Fruit fly (Drosophila melanogaster): ENCODE results near the gene CG42693.

Gene CG42693

DNA sequence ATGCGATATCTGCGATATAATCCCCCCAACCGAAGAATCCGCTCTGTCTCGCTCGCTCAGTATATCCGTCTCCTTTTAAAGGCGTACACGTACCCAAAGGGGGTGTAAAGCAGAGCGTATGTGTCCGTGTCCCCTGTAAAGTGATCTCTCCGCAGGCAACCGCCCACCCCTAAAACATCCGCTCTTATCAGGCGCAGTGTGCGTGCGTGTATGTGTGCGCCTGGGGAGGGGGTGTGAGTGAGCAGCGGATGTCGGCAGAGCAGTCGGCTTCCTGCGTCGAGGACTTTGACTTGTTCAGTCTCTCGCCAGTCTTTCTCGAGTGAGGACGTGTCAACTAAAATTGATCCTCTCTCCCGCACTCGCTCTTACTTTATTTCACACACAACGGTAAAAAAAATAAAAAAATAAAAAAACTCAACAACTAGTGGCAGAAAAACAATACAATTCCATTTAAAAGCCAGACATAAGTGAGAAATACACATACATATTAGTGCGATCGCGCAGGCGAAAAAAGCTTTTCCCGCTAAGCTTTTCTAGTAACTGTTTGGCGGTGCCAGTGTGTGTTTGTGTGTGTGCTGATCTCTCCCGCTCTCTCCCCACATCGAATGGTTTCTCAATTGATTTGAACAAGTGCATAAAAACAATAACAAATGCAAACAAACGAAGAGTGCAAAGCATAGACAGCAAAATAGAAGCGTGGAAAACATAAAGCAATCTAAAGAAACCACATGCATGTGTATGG, 17.5 kb upstream of the CG42693 start:
- TF ChIP-seq CG17801 (GFP tag; optimal IDR thresholded peaks at IDR 0.05; ENCODE audit: partially characterized antibody) = no peak

DNA sequence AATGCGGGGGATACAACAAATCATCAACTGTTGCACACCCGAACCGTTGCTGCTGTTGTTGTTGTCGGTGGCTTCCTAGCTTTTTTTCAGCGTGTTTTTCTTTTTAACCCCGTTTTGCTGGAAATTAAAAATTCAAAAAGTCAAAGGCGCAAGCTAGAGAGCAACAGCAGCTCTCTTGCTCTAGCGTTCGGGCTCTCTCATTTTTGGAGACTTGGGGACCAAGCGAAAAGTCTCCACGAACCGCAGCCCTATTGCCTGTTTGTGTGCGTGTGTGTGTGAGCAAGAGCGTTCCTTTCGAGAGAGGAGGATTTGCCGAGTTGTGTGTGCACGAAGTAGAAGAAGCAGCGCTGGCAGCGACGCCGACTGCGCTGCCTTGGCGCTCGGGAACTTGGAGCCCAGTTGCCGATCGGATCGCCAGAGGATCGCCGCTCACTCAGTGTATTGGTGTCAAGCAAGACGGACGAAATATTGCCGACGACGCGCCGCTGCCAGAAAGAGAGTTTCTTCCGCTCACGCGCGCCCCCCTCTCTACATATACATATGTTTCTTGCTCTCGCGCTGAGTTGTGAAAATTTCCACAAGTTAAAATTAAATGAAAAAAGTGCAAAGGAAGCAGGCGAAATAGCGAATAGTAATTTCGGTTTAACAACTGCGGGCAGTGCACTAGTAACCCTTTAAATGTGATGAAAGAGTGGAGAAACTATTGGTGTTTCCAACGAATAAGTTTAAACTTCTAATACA, 16.6 kb upstream of the CG42693 start:
- peak; percentile 72 for TF ChIP-seq CG17801 (GFP tag; optimal IDR thresholded peaks at IDR 0.05; ENCODE audit: partially characterized antibody)

DNA sequence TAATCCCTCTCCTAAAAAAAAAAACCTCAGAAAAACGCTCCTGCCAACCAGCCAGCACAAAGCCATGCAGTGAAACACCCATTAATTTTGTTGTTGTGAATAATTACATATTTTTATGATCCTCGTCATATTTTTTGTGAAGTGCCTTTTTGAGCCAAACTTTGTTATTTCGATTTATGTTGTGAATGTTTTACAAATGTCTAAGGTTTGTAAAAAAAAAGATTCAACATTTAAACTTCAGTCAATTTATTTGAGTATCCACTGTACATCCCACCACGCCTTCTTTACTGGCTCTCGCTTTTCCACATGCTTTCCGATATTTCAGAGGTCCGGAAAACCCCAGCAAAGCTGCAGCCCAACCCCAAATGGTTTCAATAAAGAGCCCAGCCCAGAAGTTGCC, 16.0 kb upstream of the CG42693 start:
- TF ChIP-seq CG17801 (GFP tag; optimal IDR thresholded peaks at IDR 0.05; ENCODE audit: partially characterized antibody) = no peak

DNA sequence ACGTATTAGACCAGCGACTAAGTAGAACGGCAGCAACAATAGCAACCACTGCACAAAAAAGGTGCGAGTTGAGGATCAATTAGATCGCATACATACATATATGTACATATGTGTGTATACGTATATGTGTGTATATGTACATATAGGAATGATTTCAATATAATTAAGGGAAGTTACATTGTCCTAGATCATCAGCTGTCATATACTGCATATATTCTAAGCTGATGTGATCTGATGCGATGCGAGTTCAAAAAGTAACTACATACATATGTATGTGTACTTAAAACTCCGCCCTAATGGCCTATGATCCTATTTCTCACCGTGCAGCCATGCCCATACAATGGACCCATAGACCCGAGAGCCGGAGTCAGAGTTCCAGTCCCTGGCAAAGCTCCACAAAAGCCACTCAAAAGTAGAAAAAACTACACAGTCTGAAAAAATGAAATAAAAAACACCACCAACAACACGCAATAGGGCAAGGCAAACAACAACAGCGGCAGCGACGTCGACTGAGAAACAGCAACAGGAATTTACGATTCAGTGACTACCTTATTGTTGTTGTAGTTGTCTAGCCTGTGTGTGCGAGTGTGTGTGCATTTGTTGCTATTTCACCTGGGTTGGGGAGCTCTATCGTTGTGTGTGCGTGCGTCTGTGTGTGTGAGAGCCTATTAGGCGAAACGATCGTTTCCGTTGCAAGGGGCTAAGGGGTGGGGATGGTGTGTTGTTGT, 15.2 kb upstream of the CG42693 start:
- TF ChIP-seq CG17801 (GFP tag; optimal IDR thresholded peaks at IDR 0.05; ENCODE audit: partially characterized antibody) = no peak

DNA sequence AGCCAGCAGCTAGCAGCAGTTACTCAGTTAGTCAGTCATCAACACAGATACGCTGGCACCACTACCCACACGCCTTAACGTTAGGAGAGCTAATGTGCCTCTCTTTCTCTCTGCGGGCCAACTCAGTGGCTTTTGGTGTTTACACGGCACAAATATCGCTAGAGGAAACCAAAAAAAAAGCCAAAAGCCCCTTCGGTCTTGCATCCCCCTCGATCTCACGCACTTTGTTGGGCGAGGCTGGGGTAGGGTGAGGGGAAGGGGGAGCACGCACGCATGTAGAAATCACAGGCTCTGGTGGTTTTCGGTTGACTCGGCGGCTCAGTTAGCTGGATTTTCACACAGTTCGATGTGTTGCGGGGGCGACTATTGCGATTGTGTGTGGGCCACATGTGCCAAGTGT, 13.8 kb upstream of the CG42693 start:
- TF ChIP-seq CG17801 (GFP tag; optimal IDR thresholded peaks at IDR 0.05; ENCODE audit: partially characterized antibody) = no peak

DNA sequence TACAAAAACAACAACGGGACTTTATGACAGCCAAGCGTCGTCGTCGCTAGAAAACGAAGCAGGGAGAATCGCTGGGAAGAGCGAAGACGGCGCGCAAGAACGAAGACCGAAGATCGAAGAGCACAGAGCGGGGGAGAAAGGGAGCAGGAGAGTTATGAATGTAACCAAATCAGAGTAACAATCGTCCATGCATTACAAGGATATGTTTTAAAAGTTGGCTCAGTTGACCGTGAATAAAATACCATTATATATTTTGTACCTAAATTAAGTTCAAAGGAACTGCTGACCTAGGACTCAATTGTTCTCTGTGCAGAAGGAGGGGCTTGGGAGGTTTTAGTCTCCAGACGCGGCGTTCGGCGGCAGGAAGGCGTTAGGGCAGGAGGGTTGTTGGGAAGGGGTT, 13.3 kb upstream of the CG42693 start:
- TF ChIP-seq CG17801 (GFP tag; optimal IDR thresholded peaks at IDR 0.05; ENCODE audit: partially characterized antibody) = no peak

DNA sequence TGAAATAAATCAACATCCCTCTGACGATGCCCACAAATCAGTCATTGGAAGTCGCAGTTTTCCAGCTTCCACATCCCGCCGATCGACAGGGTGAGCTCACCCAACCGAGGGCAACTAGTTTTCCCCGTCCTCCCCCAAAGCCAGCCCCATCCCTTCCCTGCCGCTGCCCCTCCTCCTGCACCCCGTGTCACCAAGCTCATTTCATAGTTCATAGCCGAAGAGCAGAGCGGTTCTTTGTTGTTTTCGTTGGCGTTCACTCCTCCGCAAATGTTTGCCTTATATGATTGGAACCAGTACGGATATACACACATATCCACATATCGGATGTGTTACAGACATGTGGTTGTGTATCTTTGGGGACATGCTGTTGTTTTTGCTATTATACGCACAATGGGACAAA, 12.0 kb upstream of the CG42693 start:
- no peak for TF ChIP-seq CG17801 (GFP tag; optimal IDR thresholded peaks at IDR 0.05; ENCODE audit: partially characterized antibody)

DNA sequence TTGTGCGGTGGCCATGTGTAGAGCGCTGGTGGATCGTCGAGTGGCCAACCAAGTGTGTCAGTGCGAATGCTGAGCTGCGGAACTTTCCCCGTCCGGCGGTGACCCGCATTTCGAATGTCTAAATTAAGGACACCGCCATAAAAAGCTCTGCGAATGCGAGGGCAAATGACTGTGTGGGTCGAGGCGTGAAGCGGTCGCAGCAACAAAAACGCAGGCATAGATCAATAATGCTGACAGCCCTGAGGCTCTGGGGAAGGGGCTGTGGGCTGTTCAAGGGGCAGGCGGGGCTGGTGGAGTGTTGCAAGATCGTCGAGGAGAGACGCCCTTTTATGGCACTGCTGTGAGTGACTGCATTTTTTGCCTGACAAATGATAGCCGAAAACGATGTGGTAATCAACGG, 11.4 kb upstream of the CG42693 start:
- no peak for TF ChIP-seq CG17801 (GFP tag; optimal IDR thresholded peaks at IDR 0.05; ENCODE audit: partially characterized antibody)

DNA sequence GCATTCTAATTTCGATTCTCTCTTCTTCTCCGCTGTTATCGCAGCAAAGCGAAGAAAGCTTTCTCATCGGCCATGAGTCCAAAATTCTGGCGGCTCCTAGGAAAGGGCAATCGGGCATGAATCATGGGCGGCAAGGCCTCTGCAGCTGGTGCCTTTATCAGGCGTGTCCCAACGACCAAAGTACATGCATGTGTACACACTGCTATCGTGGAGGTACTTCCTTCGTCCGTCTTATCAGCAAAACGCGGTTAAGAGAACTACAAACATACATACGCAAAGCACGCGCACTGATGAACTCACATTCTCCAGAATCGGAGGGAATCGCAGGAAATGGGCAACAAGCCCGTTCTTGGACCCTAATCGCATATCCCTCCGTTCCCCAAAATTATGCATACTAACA, 10.8 kb upstream of the CG42693 start:
- no peak for TF ChIP-seq CG17801 (GFP tag; optimal IDR thresholded peaks at IDR 0.05; ENCODE audit: partially characterized antibody)

DNA sequence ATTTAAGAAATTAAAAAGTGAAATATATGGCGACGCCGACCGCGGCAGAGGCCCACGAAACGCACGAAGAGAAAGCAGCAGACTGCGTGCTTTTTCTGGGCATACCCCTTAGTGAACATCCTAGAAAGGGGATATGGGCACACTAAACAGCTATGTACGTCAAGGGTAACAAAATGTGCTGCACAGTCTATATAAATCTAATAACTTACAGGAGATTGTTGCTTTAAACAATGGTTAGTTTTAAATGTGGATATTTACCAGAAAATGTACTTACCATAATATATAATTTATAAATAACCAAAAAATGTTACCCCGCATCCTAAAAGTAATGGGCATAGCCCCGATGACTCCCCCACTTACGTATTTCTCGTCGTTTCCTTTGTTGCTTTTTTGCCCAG, 10.0 kb upstream of the CG42693 start:
- no peak for TF ChIP-seq CG17801 (GFP tag; optimal IDR thresholded peaks at IDR 0.05; ENCODE audit: partially characterized antibody)

DNA sequence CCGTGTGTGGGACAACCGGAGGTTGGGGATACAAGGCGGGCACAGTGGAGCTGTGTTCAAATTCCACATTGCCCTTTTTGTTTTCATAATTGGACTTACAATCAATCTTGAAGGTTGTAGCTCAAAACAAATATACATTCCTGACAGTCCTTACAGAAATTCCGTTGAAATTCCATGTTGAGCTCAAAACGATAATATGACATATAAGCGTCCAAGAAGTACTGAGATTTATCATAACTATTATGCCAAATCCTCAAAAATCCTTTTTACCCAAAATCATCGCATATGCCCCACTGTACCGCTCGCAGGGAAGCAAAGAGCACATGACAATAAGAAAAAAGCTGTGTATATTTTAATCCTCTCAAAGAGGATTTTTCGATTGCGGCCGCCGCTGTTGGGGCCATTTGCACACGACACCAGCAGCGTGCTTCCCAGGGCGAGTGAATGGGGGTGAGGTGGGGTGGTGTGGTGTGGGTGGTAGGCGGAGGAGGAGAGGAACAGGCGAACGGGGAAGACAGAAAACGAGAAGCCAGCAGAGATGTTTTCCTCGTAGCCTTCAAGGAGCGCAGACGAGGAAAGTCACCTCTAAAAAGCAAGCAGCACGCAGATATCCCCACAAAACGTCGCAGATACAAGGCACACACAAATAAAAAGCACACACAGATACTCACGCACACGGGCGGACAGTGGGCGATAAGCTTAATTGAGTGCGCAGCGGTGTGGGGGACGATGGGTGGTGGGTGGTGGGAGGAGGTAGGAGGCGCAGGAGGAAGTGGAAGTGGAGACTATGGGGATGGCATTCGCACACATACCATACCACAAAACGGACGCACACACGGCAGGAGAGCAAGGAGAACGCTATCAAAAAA, 9.4 kb upstream of the CG42693 start:
- TF ChIP-seq CG17801 (GFP tag; optimal IDR thresholded peaks at IDR 0.05; ENCODE audit: partially characterized antibody) = no peak

DNA sequence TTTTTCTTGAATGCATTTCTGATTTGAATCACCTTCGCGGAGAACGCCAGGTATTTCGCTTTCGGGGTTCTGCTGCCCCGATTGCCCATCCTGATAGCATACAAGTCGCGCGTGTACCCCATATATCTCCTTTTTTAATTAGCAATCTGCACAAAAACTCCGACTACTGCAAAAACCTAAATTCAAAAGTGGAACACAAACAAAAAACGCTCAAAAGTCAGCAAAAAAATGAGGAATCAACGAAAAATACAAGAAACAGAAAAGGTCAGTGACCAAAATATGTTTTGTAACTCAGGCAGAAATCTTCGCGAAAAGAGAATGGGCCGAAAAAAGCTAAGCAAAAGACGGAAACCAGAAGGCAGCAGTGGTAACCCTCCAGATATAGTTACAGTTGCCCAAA, 8.1 kb upstream of the CG42693 start:
- TF ChIP-seq CG17801 (GFP tag; optimal IDR thresholded peaks at IDR 0.05; ENCODE audit: partially characterized antibody) = no peak

DNA sequence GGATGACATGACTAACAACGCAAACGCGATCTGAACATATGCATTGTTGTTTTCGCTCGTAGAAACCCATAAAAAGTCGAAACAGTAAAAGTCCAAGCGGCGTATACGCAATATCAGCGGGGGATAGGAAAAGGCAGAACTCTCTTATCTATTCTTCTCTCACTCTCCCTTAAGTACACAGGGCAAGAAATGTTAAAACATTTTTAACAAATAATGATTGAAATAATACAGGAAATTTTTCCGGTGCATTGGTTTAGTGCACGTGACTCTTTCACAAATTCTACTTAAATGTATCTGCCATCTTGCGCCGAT, 7.5 kb upstream of the CG42693 start:
- TF ChIP-seq CG17801 (GFP tag; optimal IDR thresholded peaks at IDR 0.05; ENCODE audit: partially characterized antibody) = no peak

DNA sequence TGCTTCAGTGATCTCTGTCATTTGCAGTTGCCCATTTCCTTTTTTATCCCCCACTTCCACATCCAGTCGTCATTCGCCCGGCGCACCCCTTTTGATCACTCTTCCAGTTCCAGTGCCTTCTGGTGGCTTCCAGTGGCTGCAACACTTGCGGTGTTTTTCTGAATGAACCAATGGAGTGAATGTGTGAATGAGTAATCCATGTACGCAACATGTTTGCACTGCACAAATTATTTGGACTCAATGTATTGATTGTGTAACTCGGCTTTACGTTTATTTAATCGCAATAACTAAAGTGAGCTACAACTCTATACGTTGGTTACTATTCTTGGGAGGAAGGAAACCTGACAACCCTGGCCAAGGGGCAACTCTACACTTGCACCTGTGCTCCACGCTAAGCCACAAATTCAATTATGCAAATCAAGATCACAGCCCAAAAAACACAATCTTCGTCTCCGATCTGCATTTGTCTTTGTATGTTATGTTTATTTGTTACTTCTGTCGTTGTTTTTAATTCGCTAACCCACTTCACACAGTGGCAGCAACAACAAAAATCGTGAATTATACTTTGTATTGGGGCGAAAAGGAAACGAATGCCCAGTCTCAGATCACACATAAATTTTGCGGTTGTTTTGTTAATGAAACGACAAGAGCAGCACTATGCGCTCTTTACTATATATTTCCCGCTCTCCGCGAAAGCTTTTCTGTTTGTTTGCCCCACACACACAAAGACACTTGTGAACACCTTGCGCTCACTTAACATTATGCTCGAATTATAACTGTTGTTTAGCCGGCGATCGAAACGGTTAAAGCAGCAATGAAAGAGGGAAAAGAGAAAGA, 7.0 kb upstream of the CG42693 start:
- no peak for TF ChIP-seq CG17801 (GFP tag; optimal IDR thresholded peaks at IDR 0.05; ENCODE audit: partially characterized antibody)

Measured in ovary, adult (tissue).